Fruit fly (Drosophila melanogaster) whole organism, embryonic: ENCODE measurements around the gene HUWE1.

ENCODE experiments used
- Adf1 ChIP-seq: fragments of 200-800 bp; sonication (Bioruptor generic); IDR thresholded peaks from 2 replicates; pipeline ENCODE4 v1.3.6; 2022; ENCODE audit warnings: missing biosample characterization, missing genetic modification characterization
- BEAF-32 ChIP-seq: fragments of 200-800 bp; sonication (Bioruptor generic); optimal IDR thresholded peaks from 3 replicates; lab custom pipeline; 2017; ENCODE audit warnings: missing biosample characterization, missing genetic modification characterization, mild to moderate bottlenecking, moderate library complexity, missing genetic modification reagents
- CG11456 ChIP-seq: fragments of 200-800 bp; sonication (Bioruptor generic); IDR thresholded peaks from 3 replicates; pipeline ENCODE4 v1.3.6; 2022; ENCODE audit warnings: missing biosample characterization, missing genetic modification characterization
- CG11504 ChIP-seq: fragments of 200-800 bp; sonication (Bioruptor generic); optimal IDR thresholded peaks from 3 replicates; lab custom pipeline; 2019; ENCODE audit warnings: missing biosample characterization, mild to moderate bottlenecking, missing genetic modification characterization, moderate library complexity
- CG12391 ChIP-seq: fragments of 200-800 bp; sonication (Bioruptor generic); optimal IDR thresholded peaks from 3 replicates; lab custom pipeline; 2018; ENCODE audit warnings: missing biosample characterization, mild to moderate bottlenecking, missing genetic modification characterization, moderate library complexity
- CG13287 ChIP-seq: fragments of 200-800 bp; sonication (Bioruptor generic); IDR thresholded peaks from 2 replicates; pipeline ENCODE4 v1.3.6; 2022; ENCODE audit warnings: missing biosample characterization, missing genetic modification characterization; ENCODE audit not compliant: partially characterized antibody
- CG15479 ChIP-seq: fragments of 200-800 bp; sonication (Bioruptor generic); optimal IDR thresholded peaks from 3 replicates; lab custom pipeline; 2019; ENCODE audit warnings: missing biosample characterization, mild to moderate bottlenecking, missing genetic modification characterization, moderate library complexity
- CG17361 ChIP-seq: fragments of 200-800 bp; sonication (Bioruptor generic); IDR thresholded peaks from 3 replicates; pipeline ENCODE4 v1.3.6; 2022; ENCODE audit warnings: missing biosample characterization, missing genetic modification characterization
- CG17568 ChIP-seq: fragments of 200-800 bp; sonication (Bioruptor generic); optimal IDR thresholded peaks from 2 replicates; lab custom pipeline; 2018; ENCODE audit warnings: missing biosample characterization, mild to moderate bottlenecking, missing genetic modification characterization, moderate library complexity
- CG1832 ChIP-seq: fragments of 200-800 bp; sonication (Bioruptor generic); optimal IDR thresholded peaks from 2 replicates; lab custom pipeline; 2017; ENCODE audit warnings: missing biosample characterization, mild to moderate bottlenecking, missing genetic modification characterization, inconsistent platforms
- CG30431 ChIP-seq: fragments of 200-800 bp; sonication (Bioruptor generic); optimal IDR thresholded peaks from 2 replicates; lab custom pipeline; 2017; ENCODE audit warnings: missing biosample characterization, missing genetic modification characterization
- CG33213 ChIP-seq: fragments of 200-800 bp; sonication (Bioruptor generic); optimal IDR thresholded peaks from 3 replicates; lab custom pipeline; 2016; ENCODE audit warnings: missing biosample characterization, missing genetic modification characterization
- CG4328 ChIP-seq: fragments of 200-800 bp; sonication (Bioruptor generic); optimal IDR thresholded peaks from 3 replicates; lab custom pipeline; 2017; ENCODE audit warnings: missing biosample characterization, missing genetic modification reagents, missing genetic modification characterization
- CG4360 ChIP-seq: fragments of 200-800 bp; sonication (Bioruptor generic); IDR thresholded peaks from 2 replicates; pipeline ENCODE4 v1.3.6; 2022; ENCODE audit warnings: missing biosample characterization, missing genetic modification characterization
- CG43689 ChIP-seq: fragments of 200-800 bp; sonication (Bioruptor generic); IDR thresholded peaks from 2 replicates; pipeline ENCODE4 v1.3.6; 2022; ENCODE audit warnings: missing biosample characterization, missing genetic modification characterization
- CG6654 ChIP-seq: fragments of 200-800 bp; sonication (Bioruptor generic); optimal IDR thresholded peaks from 2 replicates; lab custom pipeline; 2017; ENCODE audit warnings: missing biosample characterization, mild to moderate bottlenecking, missing genetic modification characterization
- CG6765 ChIP-seq: fragments of 200-800 bp; sonication (Bioruptor generic); optimal IDR thresholded peaks from 3 replicates; lab custom pipeline; 2017; ENCODE audit warnings: missing biosample characterization, mild to moderate bottlenecking, missing genetic modification characterization
- CG9609 ChIP-seq: fragments of 200-800 bp; sonication (Bioruptor generic); optimal IDR thresholded peaks from 3 replicates; lab custom pipeline; 2016; ENCODE audit warnings: missing biosample characterization, missing genetic modification characterization
- CrebB ChIP-seq: fragments of 200-800 bp; sonication (Bioruptor generic); optimal IDR thresholded peaks from 3 replicates; lab custom pipeline; 2018; ENCODE audit warnings: missing biosample characterization, mild to moderate bottlenecking, missing genetic modification characterization
- Doc2 ChIP-seq: fragments of 200-800 bp; sonication (Bioruptor generic); IDR thresholded peaks from 2 replicates; pipeline ENCODE4 v1.3.6; 2022; ENCODE audit warnings: missing biosample characterization, missing genetic modification characterization
- Ets97D ChIP-seq: fragments of 200-800 bp; sonication (Bioruptor generic); optimal IDR thresholded peaks from 3 replicates; lab custom pipeline; 2016; ENCODE audit warnings: missing biosample characterization, missing genetic modification characterization
- MBD-R2 ChIP-seq: fragments of 200-800 bp; sonication (Bioruptor generic); IDR thresholded peaks from 2 replicates; pipeline ENCODE4 v1.3.6; 2022; ENCODE audit warnings: missing biosample characterization, missing genetic modification characterization
- Myb ChIP-seq: fragments of 200-800 bp; sonication (Bioruptor generic); optimal IDR thresholded peaks from 2 replicates; lab custom pipeline; 2016; ENCODE audit warnings: missing biosample characterization, missing genetic modification characterization
- Nf-YB ChIP-seq: fragments of 200-800 bp; sonication (Bioruptor generic); optimal IDR thresholded peaks from 3 replicates; lab custom pipeline; 2019; ENCODE audit warnings: missing biosample characterization, mild to moderate bottlenecking, missing genetic modification characterization, moderate library complexity
- Oaz ChIP-seq: fragments of 200-800 bp; sonication (Bioruptor generic); IDR thresholded peaks from 2 replicates; pipeline ENCODE4 v1.3.6; 2022; ENCODE audit warnings: missing biosample characterization, missing genetic modification characterization
- bigmax ChIP-seq: fragments of 200-800 bp; sonication (Bioruptor generic); optimal IDR thresholded peaks from 2 replicates; lab custom pipeline; 2018; ENCODE audit warnings: missing biosample characterization, mild to moderate bottlenecking, missing genetic modification characterization
- cas ChIP-seq: fragments of 200-800 bp; sonication (Bioruptor generic); IDR thresholded peaks from 2 replicates; pipeline ENCODE4 v1.3.6; 2022; ENCODE audit warnings: missing biosample characterization, missing genetic modification characterization
- crp ChIP-seq, 2 experiments: fragments of 200-800 bp; sonication (Bioruptor generic); optimal IDR thresholded peaks; 2 replicates in 1 of 2; 3 replicates in 1 of 2; lab custom pipeline; 2017; ENCODE audit warnings: missing biosample characterization in 2 of 2, missing genetic modification characterization in 2 of 2, mild to moderate bottlenecking in 1 of 2, moderate library complexity in 1 of 2
- dimm ChIP-seq: fragments of 200-800 bp; sonication (Bioruptor generic); IDR thresholded peaks from 2 replicates; pipeline ENCODE4 v1.3.6; 2022; ENCODE audit warnings: missing biosample characterization, missing genetic modification characterization
- dm ChIP-seq: fragments of 200-800 bp; sonication (Bioruptor generic); optimal IDR thresholded peaks from 3 replicates; lab custom pipeline; 2016; ENCODE audit warnings: missing biosample characterization, missing genetic modification characterization
- dysf ChIP-seq: fragments of 200-800 bp; sonication (Bioruptor generic); IDR thresholded peaks from 3 replicates; pipeline ENCODE4 v1.3.6; 2022; ENCODE audit warnings: missing biosample characterization, missing genetic modification characterization
- gem ChIP-seq: fragments of 200-800 bp; sonication (Bioruptor generic); optimal IDR thresholded peaks from 2 replicates; lab custom pipeline; 2019; ENCODE audit warnings: missing biosample characterization, mild to moderate bottlenecking, missing genetic modification characterization, moderate library complexity
- gfzf ChIP-seq: fragments of 200-800 bp; sonication (Bioruptor generic); optimal IDR thresholded peaks from 2 replicates; lab custom pipeline; 2016; ENCODE audit warnings: missing biosample characterization, mild to moderate bottlenecking, missing genetic modification characterization, moderate library complexity
- gsb ChIP-seq: fragments of 200-800 bp; sonication (Bioruptor generic); IDR thresholded peaks from 2 replicates; pipeline ENCODE4 v1.3.6; 2022; ENCODE audit warnings: missing biosample characterization, missing genetic modification characterization
- ham ChIP-seq: fragments of 200-800 bp; sonication (Bioruptor generic); IDR thresholded peaks from 2 replicates; pipeline ENCODE4 v1.3.6; 2022; ENCODE audit warnings: missing biosample characterization, missing genetic modification characterization
- her ChIP-seq: fragments of 200-800 bp; sonication (Bioruptor generic); optimal IDR thresholded peaks from 2 replicates; lab custom pipeline; 2016; ENCODE audit warnings: missing biosample characterization, missing genetic modification characterization
- insv ChIP-seq, 2 experiments: fragments of 200-800 bp; sonication (Bioruptor generic); optimal IDR thresholded peaks; 3 replicates each; lab custom pipeline; 2016 to 2018; ENCODE audit warnings: missing biosample characterization in 2 of 2, missing genetic modification characterization in 2 of 2
- kni ChIP-seq: fragments of 200-800 bp; sonication (Bioruptor generic); optimal IDR thresholded peaks from 3 replicates; lab custom pipeline; 2017; ENCODE audit warnings: mild to moderate bottlenecking, missing biosample characterization, missing genetic modification reagents, missing genetic modification characterization
- lov ChIP-seq, 2 experiments: fragments of 200-800 bp in 1 of 2; fragments of >200 bp in 1 of 2; sonication (Bioruptor generic) in 1 of 2; IDR thresholded peaks in 1 of 2; optimal IDR thresholded peaks in 1 of 2; 2 replicates in 1 of 2; 3 replicates in 1 of 2; pipeline versions ENCODE4 v1.3.6 to Lab custom; 2017 to 2022; ENCODE audit warnings: missing biosample characterization in 1 of 2, missing genetic modification characterization in 1 of 2
- pfk ChIP-seq: fragments of 200-800 bp; sonication (Bioruptor generic); optimal IDR thresholded peaks from 2 replicates; lab custom pipeline; 2018; ENCODE audit warnings: missing biosample characterization, mild to moderate bottlenecking, missing genetic modification characterization, moderate library complexity
- ro ChIP-seq: fragments of 200-800 bp; sonication (Bioruptor generic); IDR thresholded peaks from 2 replicates; pipeline ENCODE4 v1.3.6; 2022; ENCODE audit warnings: missing biosample characterization, missing genetic modification characterization
- scrt ChIP-seq: fragments of 200-800 bp; sonication (Bioruptor generic); optimal IDR thresholded peaks from 2 replicates; lab custom pipeline; 2018; ENCODE audit warnings: missing biosample characterization, mild to moderate bottlenecking, missing genetic modification characterization, moderate library complexity
- seq ChIP-seq: fragments of 200-800 bp; sonication (Bioruptor generic); IDR thresholded peaks from 2 replicates; pipeline ENCODE4 v1.3.6; 2022; ENCODE audit warnings: missing biosample characterization, missing genetic modification characterization
- slbo ChIP-seq: fragments of 200-800 bp; sonication (Bioruptor generic); IDR thresholded peaks from 2 replicates; pipeline ENCODE4 v1.3.6; 2022; ENCODE audit warnings: missing biosample characterization, missing genetic modification characterization
- slou ChIP-seq: fragments of 200-800 bp; sonication (Bioruptor generic); optimal IDR thresholded peaks from 3 replicates; lab custom pipeline; 2016; ENCODE audit warnings: missing biosample characterization, missing genetic modification characterization
- unc-4 ChIP-seq: fragments of 200-800 bp; sonication (Bioruptor generic); IDR thresholded peaks from 2 replicates; pipeline ENCODE4 v1.3.6; 2022; ENCODE audit warnings: missing biosample characterization, missing genetic modification characterization; ENCODE audit not compliant: partially characterized antibody
- wor ChIP-seq: fragments of 200-800 bp; sonication (Bioruptor generic); IDR thresholded peaks from 2 replicates; pipeline ENCODE4 v1.3.6; 2022; ENCODE audit warnings: missing biosample characterization, missing genetic modification characterization
- zfh2 ChIP-seq: fragments of 200-800 bp; sonication (Bioruptor generic); optimal IDR thresholded peaks from 2 replicates; lab custom pipeline; 2016; ENCODE audit warnings: missing biosample characterization, missing genetic modification characterization

The HUWE1 gene

dm6 chrX:15709984-15710750, 2.3 kb upstream of the HUWE1 start, which contains the start of the genes CG9281 and CG15601:
TSS of gene CG9281 (minus strand) at chrX:15710539.
TSS of gene CG15601 (plus strand) at chrX:15710647.
- TF ChIP-seq Oaz (GFP tag; lab: Robert Waterston, UW) (no peak), kni (GFP tag; lab: Kevin White, UChicago) (no peak), CG11456 (0 out of 3 replicates have a peak, but pooled peaks have one; percentile 24), CG4328 (GFP tag; lab: Kevin White, UChicago) (peak; percentile 13), CG13287 (peak; percentile 20; the same call in 1 of the 2 replicates), dm (GFP tag; lab: Kevin White, UChicago) (peak; percentile 96), slbo (GFP tag; lab: Robert Waterston, UW) (peak; percentile 43), gsb (no peak), slou (GFP tag; lab: Kevin White, UChicago) (no peak), zfh2 (GFP tag; lab: Kevin White, UChicago) (no peak), MBD-R2 (GFP tag; lab: Robert Waterston, UW) (peak; percentile 14; the same call in 1 of the 2 replicates), Nf-YB (GFP tag; lab: Kevin White, UChicago) (no peak), CG6654 (GFP tag; lab: Kevin White, UChicago) (no peak), BEAF-32 (GFP tag; lab: Kevin White, UChicago) (peak; percentile 73), CG43689 (GFP tag; lab: Robert Waterston, UW) (no peak), gem (no peak), dimm (no peak), cas (no peak), CG6765 (GFP tag; lab: Kevin White, UChicago) (peak; percentile 60), CG12391 (tag; lab: Kevin White, UChicago) (peak; percentile 24), ro (GFP tag; lab: Robert Waterston, UW) (no peak), CG11504 (tag; lab: Kevin White, UChicago) (no peak), CG17361 (GFP tag; lab: Robert Waterston, UW) (0 out of 3 replicates have a peak, but pooled peaks have one; percentile 36), Myb (GFP tag; lab: Kevin White, UChicago) (peak; percentile 11), pfk (peak; percentile 89), Ets97D (GFP tag; lab: Kevin White, UChicago) (peak; percentile 22), CG9609 (GFP tag; lab: Kevin White, UChicago) (no peak), dysf (GFP tag; lab: Robert Waterston, UW) (peak; percentile 32; the same call in 1 of the 3 replicates), ham (GFP tag; lab: Robert Waterston, UW) (no peak), lov (optimal IDR thresholded peaks at IDR 0.05; lab: Kevin White, UChicago) (no peak), lov (GFP tag; IDR thresholded peaks at IDR 0.05; lab: Robert Waterston, UW) (no peak), unc-4 (0 out of 2 replicates have a peak, but pooled peaks have one; percentile 9), insv (GFP tag; optimal IDR thresholded peaks at IDR 0.05; lab: Kevin White, UChicago) (peak in 1 of 2 experiments; percentile 33), CrebB (tag; lab: Kevin White, UChicago) (no peak), CG4360 (no peak), Adf1 (GFP tag; lab: Robert Waterston, UW) (0 out of 2 replicates have a peak, but pooled peaks have one; percentile 13), seq (0 out of 2 replicates have a peak, but pooled peaks have one; percentile 7), crp (GFP tag; optimal IDR thresholded peaks at IDR 0.05; lab: Kevin White, UChicago) (peak in 1 of 2 experiments; percentile 39), CG1832 (GFP tag; lab: Kevin White, UChicago) (peak; percentile 41), scrt (GFP tag; lab: Kevin White, UChicago) (no peak), Doc2 (GFP tag; lab: Robert Waterston, UW) (no peak), CG15479 (GFP tag; lab: Kevin White, UChicago) (peak; percentile 96), CG17568 (GFP tag; lab: Kevin White, UChicago) (no peak), wor (GFP tag; lab: Robert Waterston, UW) (no peak), her (peak; percentile 36), CG33213 (GFP tag; lab: Kevin White, UChicago) (peak; percentile 10), bigmax (no peak), CG30431 (GFP tag; lab: Kevin White, UChicago) (no peak), gfzf (GFP tag; lab: Kevin White, UChicago) (peak; percentile 80)
